Worm (Caenorhabditis elegans) whole organism, L4 larva: ENCODE data around the gene K12H6.7.

Source experiments
- F26F4.8 ChIP-seq: fragments of 200-800 bp; sonication (Bioruptor generic); conservative IDR thresholded peaks from 2 replicates; pipeline ENCODE4 v1.3.6; 2022; ENCODE audit warnings: missing genetic modification characterization, missing compliant biosample characterization
- F44E2.7 ChIP-seq: fragments of 200-800 bp; sonication (Bioruptor generic); IDR thresholded peaks from 2 replicates; pipeline ENCODE4 v2.1.2; 2022; ENCODE audit warnings: missing genetic modification characterization, missing compliant biosample characterization
- R02D3.7 ChIP-seq: fragments of 150-350 bp; sonication (generic microtip); optimal IDR thresholded peaks from 3 replicates; lab custom pipeline; 2014; ENCODE audit warnings: missing biosample characterization, missing genetic modification characterization
- T20F7.1 ChIP-seq: fragments of 200-800 bp; sonication (Bioruptor generic); optimal IDR thresholded peaks from 2 replicates; lab custom pipeline; 2018; ENCODE audit warnings: mild to moderate bottlenecking, missing genetic modification characterization, missing compliant biosample characterization
- T26A8.4 ChIP-seq: fragments of 200-800 bp; sonication (Bioruptor generic); IDR thresholded peaks from 2 replicates; pipeline ENCODE4 v1.3.6; 2022; ENCODE audit warnings: missing genetic modification characterization, missing compliant biosample characterization
- Y105C5A.15 ChIP-seq: fragments of 200-800 bp; sonication (Bioruptor generic); IDR thresholded peaks from 2 replicates; pipeline ENCODE4 v1.3.6; 2022; ENCODE audit warnings: missing genetic modification characterization, missing compliant biosample characterization
- Y5F2A.4 ChIP-seq: fragments of 200-800 bp; sonication (Bioruptor generic); optimal IDR thresholded peaks from 2 replicates; lab custom pipeline; 2018; ENCODE audit warnings: mild to moderate bottlenecking, missing genetic modification characterization, missing compliant biosample characterization
- aly-2 ChIP-seq: sonication (generic microtip); optimal IDR thresholded peaks from 2 replicates; lab custom pipeline; 2018; ENCODE audit warnings: missing biosample characterization, missing genetic modification characterization
- arid-1 ChIP-seq: fragments of 200-800 bp; sonication (Bioruptor generic); conservative IDR thresholded peaks from 2 replicates; pipeline ENCODE4 v1.3.6; 2022; ENCODE audit warnings: missing genetic modification reagents, missing genetic modification characterization, missing compliant biosample characterization
- ceh-82 ChIP-seq: sonication (generic microtip); optimal IDR thresholded peaks from 2 replicates; lab custom pipeline; 2017; ENCODE audit warnings: missing biosample characterization, missing genetic modification characterization
- cey-2 ChIP-seq: sonication (generic microtip); optimal IDR thresholded peaks from 3 replicates; lab custom pipeline; 2017; ENCODE audit warnings: missing genetic modification characterization, mild to moderate bottlenecking, missing compliant biosample characterization, antibody characterized with exemption, borderline replicate concordance; ENCODE audit not compliant: insufficient read depth
- daf-12 ChIP-seq: fragments of 150-350 bp; optimal IDR thresholded peaks from 2 replicates; lab custom pipeline; 2014; ENCODE audit warnings: missing biosample characterization, missing genetic modification reagents, missing genetic modification characterization
- daf-16 ChIP-seq, 3 experiments: sonication (generic microtip); optimal IDR thresholded peaks; 2 replicates each; lab custom pipeline; 2016 to 2017; ENCODE audit warnings: missing genetic modification characterization in 3 of 3, missing genetic modification reagents in 3 of 3, mild to moderate bottlenecking in 2 of 3, missing compliant biosample characterization in 2 of 3, missing biosample characterization in 1 of 3, moderate library complexity in 1 of 3
- daf-19 ChIP-seq: fragments of 200-800 bp; sonication (Bioruptor generic); conservative IDR thresholded peaks from 2 replicates; pipeline ENCODE4 v1.3.6; 2022; ENCODE audit warnings: missing genetic modification characterization, missing compliant biosample characterization
- daf-8 ChIP-seq: fragments of 200-800 bp; sonication (Bioruptor generic); IDR thresholded peaks from 2 replicates; pipeline ENCODE4 v1.3.6; 2022; ENCODE audit warnings: missing genetic modification characterization, missing compliant biosample characterization
- dmd-8 ChIP-seq: fragments of 200-800 bp; sonication (Bioruptor generic); IDR thresholded peaks from 2 replicates; pipeline ENCODE4 v1.3.6; 2022; ENCODE audit warnings: missing genetic modification characterization, missing compliant biosample characterization
- dmd-9 ChIP-seq: fragments of 200-800 bp; sonication (Bioruptor generic); IDR thresholded peaks from 2 replicates; pipeline ENCODE4 v1.3.6; 2022; ENCODE audit warnings: missing genetic modification reagents, missing genetic modification characterization, missing compliant biosample characterization
- dpl-1 ChIP-seq: fragments of 150-350 bp; optimal IDR thresholded peaks from 2 replicates; lab custom pipeline; 2014; ENCODE audit warnings: missing biosample characterization, missing genetic modification reagents, missing genetic modification characterization
- dve-1 ChIP-seq: sonication (generic microtip); optimal IDR thresholded peaks from 2 replicates; lab custom pipeline; 2017; ENCODE audit warnings: antibody characterized with exemption, mild to moderate bottlenecking, missing genetic modification characterization, missing compliant biosample characterization; ENCODE audit not compliant: insufficient read depth
- egl-27 ChIP-seq: sonication (generic microtip); optimal IDR thresholded peaks from 3 replicates; lab custom pipeline; 2017; ENCODE audit warnings: missing biosample characterization, missing genetic modification reagents, missing genetic modification characterization
- fos-1 ChIP-seq: fragments of 150-350 bp; optimal IDR thresholded peaks from 2 replicates; lab custom pipeline; 2014; ENCODE audit warnings: missing biosample characterization, missing genetic modification characterization
- hif-1 ChIP-seq, 2 experiments: sonication (generic microtip); optimal IDR thresholded peaks; 2 replicates each; lab custom pipeline; 2016 to 2017; ENCODE audit warnings: missing compliant biosample characterization in 2 of 2, missing genetic modification characterization in 2 of 2, missing genetic modification reagents in 2 of 2, missing genotype in 2 of 2, mild to moderate bottlenecking in 1 of 2
- hlh-11 ChIP-seq: fragments of 200-800 bp; sonication (Bioruptor generic); optimal IDR thresholded peaks from 2 replicates; lab custom pipeline; 2018; ENCODE audit warnings: mild to moderate bottlenecking, missing genetic modification characterization, missing compliant biosample characterization
- jun-1 ChIP-seq: fragments of 150-350 bp; optimal IDR thresholded peaks from 2 replicates; lab custom pipeline; 2014; ENCODE audit warnings: missing biosample characterization, missing genetic modification reagents, missing genetic modification characterization
- lin-15B ChIP-seq: fragments of 150-350 bp; sonication (generic microtip); optimal IDR thresholded peaks from 3 replicates; lab custom pipeline; 2014; ENCODE audit warnings: missing biosample characterization, missing genetic modification characterization
- lin-38 ChIP-seq: fragments of 200-800 bp; sonication (Bioruptor generic); IDR thresholded peaks from 2 replicates; pipeline ENCODE4 v1.3.6; 2022; ENCODE audit warnings: missing genetic modification reagents, missing genetic modification characterization, missing compliant biosample characterization
- lin-39 ChIP-seq: fragments of 150-350 bp; optimal IDR thresholded peaks from 2 replicates; lab custom pipeline; 2014; ENCODE audit warnings: missing biosample characterization, missing genetic modification reagents, missing genetic modification characterization
- lir-3 ChIP-seq: sonication (generic microtip); optimal IDR thresholded peaks from 2 replicates; lab custom pipeline; 2016; ENCODE audit warnings: mild to moderate bottlenecking, missing genetic modification characterization, missing compliant biosample characterization
- madf-5 ChIP-seq, 2 experiments: fragments of 200-800 bp; sonication (Bioruptor generic); IDR thresholded peaks; 2 replicates each; pipeline ENCODE4 v1.3.6; 2022; ENCODE audit warnings: missing compliant biosample characterization in 2 of 2, missing genetic modification characterization in 2 of 2
- mep-1 ChIP-seq: fragments of 150-350 bp; sonication (generic microtip); optimal IDR thresholded peaks from 3 replicates; lab custom pipeline; 2014; ENCODE audit warnings: missing biosample characterization, missing genetic modification characterization
- mes-2 ChIP-seq: sonication (generic microtip); optimal IDR thresholded peaks from 2 replicates; lab custom pipeline; 2016; ENCODE audit warnings: missing genotype, mild to moderate bottlenecking, missing genetic modification characterization, missing compliant biosample characterization; ENCODE audit not compliant: poor library complexity, severe bottlenecking
- mxl-3 ChIP-seq: fragments of 200-800 bp; sonication (Bioruptor generic); optimal IDR thresholded peaks from 2 replicates; lab custom pipeline; 2018; ENCODE audit warnings: mild to moderate bottlenecking, missing genetic modification characterization, missing compliant biosample characterization
- nhr-11 ChIP-seq: fragments of 150-350 bp; optimal IDR thresholded peaks from 2 replicates; lab custom pipeline; 2014; ENCODE audit warnings: missing biosample characterization, missing genetic modification characterization
- nhr-237 ChIP-seq: sonication (generic microtip); optimal IDR thresholded peaks from 2 replicates; lab custom pipeline; 2017; ENCODE audit warnings: missing biosample characterization, missing genetic modification characterization
- nhr-25 ChIP-seq: sonication (generic microtip); optimal IDR thresholded peaks from 2 replicates; lab custom pipeline; 2017; ENCODE audit warnings: missing genetic modification characterization, mild to moderate bottlenecking, missing compliant biosample characterization, antibody characterized with exemption, moderate library complexity, borderline replicate concordance; ENCODE audit not compliant: insufficient read depth
- nhr-41 ChIP-seq: fragments of 200-800 bp; sonication (Bioruptor generic); IDR thresholded peaks from 2 replicates; pipeline ENCODE4 v1.3.6; 2022; ENCODE audit warnings: missing genetic modification reagents, missing genetic modification characterization, missing compliant biosample characterization
- nhr-76 ChIP-seq: fragments of 150-350 bp; optimal IDR thresholded peaks from 2 replicates; lab custom pipeline; 2014; ENCODE audit warnings: missing biosample characterization, missing genetic modification characterization
- nhr-77 ChIP-seq: fragments of 150-350 bp; optimal IDR thresholded peaks from 2 replicates; lab custom pipeline; 2014; ENCODE audit warnings: missing biosample characterization, missing genetic modification characterization
- php-3 ChIP-seq: fragments of 200-800 bp; sonication (Bioruptor generic); IDR thresholded peaks from 2 replicates; pipeline ENCODE4 v1.3.6; 2022; ENCODE audit warnings: missing genetic modification reagents, missing genetic modification characterization, missing compliant biosample characterization
- rbr-2 ChIP-seq: sonication (generic microtip); optimal IDR thresholded peaks from 2 replicates; lab custom pipeline; 2016; ENCODE audit warnings: missing genotype, missing genetic modification characterization, missing compliant biosample characterization
- saeg-2 ChIP-seq: fragments of 200-800 bp; sonication (Bioruptor generic); IDR thresholded peaks from 2 replicates; pipeline ENCODE4 v1.3.6; 2022; ENCODE audit warnings: missing genetic modification reagents, missing genetic modification characterization, missing compliant biosample characterization
- sdz-12 ChIP-seq: fragments of 200-800 bp; sonication (Bioruptor generic); optimal IDR thresholded peaks from 2 replicates; lab custom pipeline; 2018; ENCODE audit warnings: mild to moderate bottlenecking, missing genetic modification characterization, missing compliant biosample characterization
- snpc-4 ChIP-seq: fragments of 150-350 bp; optimal IDR thresholded peaks from 2 replicates; lab custom pipeline; 2014; ENCODE audit warnings: missing biosample characterization, missing genetic modification characterization
- spr-1 ChIP-seq: sonication (generic microtip); optimal IDR thresholded peaks from 2 replicates; lab custom pipeline; 2016; ENCODE audit warnings: mild to moderate bottlenecking, missing genetic modification characterization, missing compliant biosample characterization
- tra-1 ChIP-seq: fragments of 200-800 bp; sonication (Bioruptor generic); IDR thresholded peaks from 2 replicates; pipeline ENCODE4 v1.3.6; 2022; ENCODE audit warnings: missing genetic modification reagents, missing genetic modification characterization, missing compliant biosample characterization
- unc-62 ChIP-seq, 3 experiments: fragments of 150-350 bp in 1 of 3; sonication (generic microtip); optimal IDR thresholded peaks in 2 of 3; peaks in 1 of 3; 1 replicate in 1 of 3; 2 replicates in 2 of 3; lab custom pipeline; 2014 to 2017; ENCODE audit warnings: missing biosample characterization in 3 of 3, missing genetic modification characterization in 3 of 3, missing genetic modification reagents in 3 of 3, missing genotype in 1 of 3
- vab-7 ChIP-seq: fragments of 200-800 bp; sonication (Bioruptor generic); IDR thresholded peaks from 2 replicates; pipeline ENCODE4 v1.3.6; 2022; ENCODE audit warnings: missing genetic modification reagents, missing genetic modification characterization, missing compliant biosample characterization
- zfp-2 ChIP-seq: sonication (generic microtip); optimal IDR thresholded peaks from 2 replicates; lab custom pipeline; 2016; ENCODE audit warnings: mild to moderate bottlenecking, missing genetic modification characterization, missing compliant biosample characterization
- zfp-3 ChIP-seq: fragments of 200-800 bp; sonication (Bioruptor generic); conservative IDR thresholded peaks from 2 replicates; pipeline ENCODE4 v1.3.6; 2022; ENCODE audit warnings: missing genetic modification reagents, missing genetic modification characterization, missing compliant biosample characterization
- zip-11 ChIP-seq: fragments of 200-800 bp; sonication (Bioruptor generic); IDR thresholded peaks from 2 replicates; pipeline ENCODE4 v1.3.6; 2022; ENCODE audit warnings: missing genetic modification characterization, missing compliant biosample characterization
- ztf-7 ChIP-seq: fragments of 150-350 bp; optimal IDR thresholded peaks from 2 replicates; lab custom pipeline; 2014; ENCODE audit warnings: missing biosample characterization, missing genetic modification characterization

Gene K12H6.7

ce11 chrII:2804245-2804644 is 32.5 kb downstream of the K12H6.7 start (continued):
- TF ChIP-seq daf-8 (GFP tag; lab: Robert Waterston, UW) (no peak), jun-1 (tag; lab: Kevin White, UChicago) (no peak), T26A8.4 (GFP tag; lab: Robert Waterston, UW) (no peak), aly-2 (tag; lab: Kevin White, UChicago) (no peak), dmd-9 (no peak), nhr-237 (no peak), lir-3 (tag; lab: Kevin White, UChicago) (no peak), ztf-7 (tag; lab: Kevin White, UChicago) (no peak), dve-1 (tag; lab: Kevin White, UChicago) (no peak), snpc-4 (no peak), spr-1 (tag; lab: Kevin White, UChicago) (no peak), zip-11 (GFP tag; lab: Robert Waterston, UW) (no peak), rbr-2 (tag; lab: Kevin White, UChicago) (no peak), mes-2 (tag; lab: Kevin White, UChicago) (peak; percentile 0), nhr-25 (tag; lab: Kevin White, UChicago) (no peak), daf-19 (GFP tag; lab: Robert Waterston, UW) (no peak), daf-12 (tag; lab: Kevin White, UChicago) (no peak), php-3 (GFP tag; lab: Robert Waterston, UW) (no peak), dmd-8 (GFP tag; lab: Robert Waterston, UW) (no peak), sdz-12 (GFP tag; lab: Kevin White, UChicago) (no peak), arid-1 (GFP tag; lab: Robert Waterston, UW) (no peak), ceh-82 (tag; lab: Kevin White, UChicago) (no peak), F44E2.7 (GFP tag; lab: Robert Waterston, UW) (no peak), Y5F2A.4 (GFP tag; lab: Kevin White, UChicago) (no peak), F26F4.8 (GFP tag; lab: Robert Waterston, UW) (no peak), madf-5 (GFP tag; IDR thresholded peaks at IDR 0.05; lab: Robert Waterston, UW) (no peak), tra-1 (GFP tag; lab: Robert Waterston, UW) (no peak), egl-27 (tag; lab: Kevin White, UChicago) (no peak), lin-39 (no peak), mxl-3 (GFP tag; lab: Kevin White, UChicago) (no peak), zfp-2 (tag; lab: Kevin White, UChicago) (no peak), lin-15B (tag; lab: Kevin White, UChicago) (no peak), nhr-76 (tag; lab: Kevin White, UChicago) (no peak), fos-1 (tag; lab: Kevin White, UChicago) (no peak), unc-62 (GFP tag; optimal IDR thresholded peaks at IDR 0.05 in 1 of 2; lab: Kevin White, UChicago) (no peak), unc-62 (tag; optimal IDR thresholded peaks at IDR 0.05; lab: Kevin White, UChicago) (no peak), nhr-11 (tag; lab: Kevin White, UChicago) (no peak), vab-7 (GFP tag; lab: Robert Waterston, UW) (no peak), Y105C5A.15 (GFP tag; lab: Robert Waterston, UW) (no peak), hif-1 (tag; optimal IDR thresholded peaks at IDR 0.05; lab: Kevin White, UChicago) (no peak), nhr-41 (GFP tag; lab: Robert Waterston, UW) (no peak), hlh-11 (tag; lab: Kevin White, UChicago) (peak; percentile 43), cey-2 (tag; lab: Kevin White, UChicago) (no peak), dpl-1 (GFP tag; lab: Kevin White, UChicago) (no peak), mep-1 (tag; lab: Kevin White, UChicago) (peak; percentile 52), T20F7.1 (GFP tag; lab: Kevin White, UChicago) (no peak), saeg-2 (GFP tag; lab: Robert Waterston, UW) (no peak), R02D3.7 (tag; lab: Kevin White, UChicago) (no peak), nhr-77 (tag; lab: Kevin White, UChicago) (no peak), daf-16 (GFP tag; optimal IDR thresholded peaks at IDR 0.05; lab: Kevin White, UChicago) (no peak), daf-16 (tag; optimal IDR thresholded peaks at IDR 0.05; lab: Kevin White, UChicago) (no peak), lin-38 (GFP tag; lab: Robert Waterston, UW) (no peak), zfp-3 (GFP tag; lab: Robert Waterston, UW) (no peak)
